Fruit fly (Drosophila melanogaster) whole organism, prepupa: ENCODE results near the gene foi.

ENCODE experiments used
- Eip93F ChIP-seq: fragments of 200-800 bp; sonication (Bioruptor generic); optimal IDR thresholded peaks from 2 replicates; lab custom pipeline; 2016; ENCODE audit warnings: missing biosample characterization, mild to moderate bottlenecking, missing genetic modification characterization
- Hr38 ChIP-seq: sonication (Bioruptor generic); optimal IDR thresholded peaks from 2 replicates; lab custom pipeline; 2016; ENCODE audit warnings: missing biosample characterization, missing genetic modification characterization
- salr ChIP-seq, 2 experiments: fragments of 200-800 bp; sonication (Bioruptor generic); optimal IDR thresholded peaks; 3 replicates each; lab custom pipeline; 2016 to 2018; ENCODE audit warnings: missing biosample characterization in 2 of 2, missing genetic modification characterization in 2 of 2, mild to moderate bottlenecking in 1 of 2

DNA sequence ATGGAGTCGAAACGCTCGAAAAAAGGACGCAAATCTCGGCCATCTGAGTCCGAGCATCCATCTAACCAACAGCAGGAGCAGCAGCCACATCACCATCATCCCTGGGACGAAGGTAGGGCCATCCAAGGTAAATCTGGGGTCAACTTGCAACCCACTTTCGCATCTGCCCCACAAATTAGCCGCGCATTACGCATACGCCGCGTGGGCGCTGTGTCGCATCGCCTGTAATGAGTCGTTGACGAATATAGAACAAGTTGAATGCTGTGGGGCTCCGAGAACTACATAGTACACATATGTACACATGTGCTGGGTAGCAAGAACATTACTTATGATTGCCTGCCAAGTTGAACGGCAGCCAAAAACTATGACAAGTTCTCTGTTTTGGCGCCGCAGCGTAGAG is 54.5 kb downstream of the foi start:
- TF ChIP-seq Hr38 (GFP tag; lab: Kevin White, UChicago) = no peak
- TF ChIP-seq salr (GFP tag; optimal IDR thresholded peaks at IDR 0.05; lab: Kevin White, UChicago) = no peak
- no peak for TF ChIP-seq Eip93F (GFP tag; lab: Kevin White, UChicago)
